Worm (Caenorhabditis elegans) whole organism, L4 larva: ENCODE results near the gene C45G9.4.

Experiments
- F26F4.8 ChIP-seq: fragments of 200-800 bp; sonication (Bioruptor generic); conservative IDR thresholded peaks from 2 replicates; pipeline ENCODE4 v1.3.6; 2022; ENCODE audit warnings: missing genetic modification characterization, missing compliant biosample characterization
- F37D6.2 ChIP-seq: sonication (generic microtip); optimal IDR thresholded peaks from 2 replicates; lab custom pipeline; 2016; ENCODE audit warnings: mild to moderate bottlenecking, missing genetic modification characterization, missing compliant biosample characterization
- F49E8.2 ChIP-seq: sonication (generic microtip); optimal IDR thresholded peaks from 2 replicates; lab custom pipeline; 2016; ENCODE audit warnings: missing compliant biosample characterization, mild to moderate bottlenecking, missing genetic modification characterization, borderline replicate concordance
- Y105C5A.15 ChIP-seq: fragments of 200-800 bp; sonication (Bioruptor generic); IDR thresholded peaks from 2 replicates; pipeline ENCODE4 v1.3.6; 2022; ENCODE audit warnings: missing genetic modification characterization, missing compliant biosample characterization
- Y48G9A.11 ChIP-seq: fragments of 200-800 bp; sonication (Bioruptor generic); IDR thresholded peaks from 2 replicates; pipeline ENCODE4 v1.3.6; 2022; ENCODE audit warnings: missing genetic modification reagents, missing genetic modification characterization, missing compliant biosample characterization
- Y75B8A.6 ChIP-seq: fragments of 200-800 bp; sonication (Bioruptor generic); IDR thresholded peaks from 2 replicates; pipeline ENCODE4 v1.3.6; 2022; ENCODE audit warnings: missing genetic modification reagents, missing genetic modification characterization, missing compliant biosample characterization
- aha-1 ChIP-seq: fragments of 150-350 bp; peaks from one replicate; lab custom pipeline; 2014; ENCODE audit warnings: missing biosample characterization, missing genetic modification characterization
- ama-1 ChIP-seq: fragments of 150-350 bp; optimal IDR thresholded peaks from 2 replicates; lab custom pipeline; 2014; ENCODE audit warnings: inconsistent platforms, mixed read lengths
- ceh-28 ChIP-seq: fragments of 150-350 bp; optimal IDR thresholded peaks from 2 replicates; lab custom pipeline; 2014; ENCODE audit warnings: missing biosample characterization, missing genetic modification reagents, missing genetic modification characterization
- ceh-32 ChIP-seq: sonication (generic microtip); optimal IDR thresholded peaks from 2 replicates; lab custom pipeline; 2016; ENCODE audit warnings: mild to moderate bottlenecking, missing genetic modification characterization, missing compliant biosample characterization; ENCODE audit not compliant: poor library complexity
- ces-1 ChIP-seq: fragments of 150-350 bp; sonication (generic microtip); optimal IDR thresholded peaks from 4 replicates; lab custom pipeline; 2014; ENCODE audit warnings: missing biosample characterization, missing genetic modification reagents, missing genetic modification characterization
- daf-16 ChIP-seq, 3 experiments: sonication (generic microtip); optimal IDR thresholded peaks; 2 replicates each; lab custom pipeline; 2016 to 2017; ENCODE audit warnings: missing genetic modification characterization in 3 of 3, missing genetic modification reagents in 3 of 3, mild to moderate bottlenecking in 2 of 3, missing compliant biosample characterization in 2 of 3, missing biosample characterization in 1 of 3, moderate library complexity in 1 of 3
- dmd-6 ChIP-seq: fragments of 200-800 bp; sonication (Bioruptor generic); IDR thresholded peaks from 2 replicates; pipeline ENCODE4 v1.3.6; 2022; ENCODE audit warnings: missing genetic modification reagents, missing genetic modification characterization, missing compliant biosample characterization
- dmd-8 ChIP-seq: fragments of 200-800 bp; sonication (Bioruptor generic); IDR thresholded peaks from 2 replicates; pipeline ENCODE4 v1.3.6; 2022; ENCODE audit warnings: missing genetic modification characterization, missing compliant biosample characterization
- dpl-1 ChIP-seq: fragments of 150-350 bp; optimal IDR thresholded peaks from 2 replicates; lab custom pipeline; 2014; ENCODE audit warnings: missing biosample characterization, missing genetic modification reagents, missing genetic modification characterization
- fkh-10 ChIP-seq: fragments of 150-350 bp; optimal IDR thresholded peaks from 2 replicates; lab custom pipeline; 2014; ENCODE audit warnings: missing biosample characterization, missing genetic modification reagents, missing genetic modification characterization
- hlh-11 ChIP-seq: fragments of 200-800 bp; sonication (Bioruptor generic); optimal IDR thresholded peaks from 2 replicates; lab custom pipeline; 2018; ENCODE audit warnings: mild to moderate bottlenecking, missing genetic modification characterization, missing compliant biosample characterization
- hmg-1.1 ChIP-seq: fragments of 200-800 bp; sonication (Bioruptor generic); IDR thresholded peaks from 2 replicates; pipeline ENCODE4 v1.3.6; 2022; ENCODE audit warnings: missing genetic modification reagents, missing genetic modification characterization, missing compliant biosample characterization
- jun-1 ChIP-seq: fragments of 150-350 bp; optimal IDR thresholded peaks from 2 replicates; lab custom pipeline; 2014; ENCODE audit warnings: missing biosample characterization, missing genetic modification reagents, missing genetic modification characterization
- mep-1 ChIP-seq: fragments of 150-350 bp; sonication (generic microtip); optimal IDR thresholded peaks from 3 replicates; lab custom pipeline; 2014; ENCODE audit warnings: missing biosample characterization, missing genetic modification characterization
- mes-2 ChIP-seq: sonication (generic microtip); optimal IDR thresholded peaks from 2 replicates; lab custom pipeline; 2016; ENCODE audit warnings: missing genotype, mild to moderate bottlenecking, missing genetic modification characterization, missing compliant biosample characterization; ENCODE audit not compliant: poor library complexity, severe bottlenecking
- nhr-10 ChIP-seq: fragments of 150-350 bp; optimal IDR thresholded peaks from 2 replicates; lab custom pipeline; 2014; ENCODE audit warnings: missing biosample characterization, missing genetic modification characterization
- nhr-102 ChIP-seq: sonication (generic microtip); optimal IDR thresholded peaks from 2 replicates; lab custom pipeline; 2016; ENCODE audit warnings: mild to moderate bottlenecking, missing genetic modification characterization, moderate library complexity, missing compliant biosample characterization
- nhr-111 ChIP-seq: fragments of 200-800 bp; sonication (Bioruptor generic); optimal IDR thresholded peaks from 2 replicates; lab custom pipeline; 2018; ENCODE audit warnings: mild to moderate bottlenecking, missing genetic modification characterization, missing compliant biosample characterization
- nhr-237 ChIP-seq: sonication (generic microtip); optimal IDR thresholded peaks from 2 replicates; lab custom pipeline; 2017; ENCODE audit warnings: missing biosample characterization, missing genetic modification characterization
- nhr-28 ChIP-seq: fragments of 150-350 bp; optimal IDR thresholded peaks from 2 replicates; lab custom pipeline; 2014; ENCODE audit warnings: missing biosample characterization, missing genetic modification characterization
- nhr-42 ChIP-seq: fragments of 200-800 bp; sonication (Bioruptor generic); IDR thresholded peaks from 2 replicates; pipeline ENCODE4 v1.3.6; 2022; ENCODE audit warnings: missing genetic modification characterization, missing compliant biosample characterization
- nhr-48 ChIP-seq: sonication (generic microtip); optimal IDR thresholded peaks from 2 replicates; lab custom pipeline; 2016; ENCODE audit warnings: mild to moderate bottlenecking, missing genetic modification characterization, missing compliant biosample characterization
- php-3 ChIP-seq: fragments of 200-800 bp; sonication (Bioruptor generic); IDR thresholded peaks from 2 replicates; pipeline ENCODE4 v1.3.6; 2022; ENCODE audit warnings: missing genetic modification reagents, missing genetic modification characterization, missing compliant biosample characterization
- pqm-1 ChIP-seq: sonication (generic microtip); optimal IDR thresholded peaks from 2 replicates; lab custom pipeline; 2017; ENCODE audit warnings: missing biosample characterization, missing genetic modification characterization
- snpc-1.2 ChIP-seq: fragments of 200-800 bp; sonication (Bioruptor generic); IDR thresholded peaks from 2 replicates; pipeline ENCODE4 v1.3.6; 2022; ENCODE audit warnings: missing genetic modification reagents, missing genetic modification characterization, missing compliant biosample characterization
- snpc-4 ChIP-seq: fragments of 150-350 bp; optimal IDR thresholded peaks from 2 replicates; lab custom pipeline; 2014; ENCODE audit warnings: missing biosample characterization, missing genetic modification characterization
- spr-1 ChIP-seq: sonication (generic microtip); optimal IDR thresholded peaks from 2 replicates; lab custom pipeline; 2016; ENCODE audit warnings: mild to moderate bottlenecking, missing genetic modification characterization, missing compliant biosample characterization
- unc-130 ChIP-seq: sonication (generic microtip); optimal IDR thresholded peaks from 2 replicates; lab custom pipeline; 2016; ENCODE audit warnings: missing genetic modification reagents, missing genetic modification characterization, missing compliant biosample characterization
- unc-62 ChIP-seq, 3 experiments: fragments of 150-350 bp in 1 of 3; sonication (generic microtip); optimal IDR thresholded peaks in 2 of 3; peaks in 1 of 3; 1 replicate in 1 of 3; 2 replicates in 2 of 3; lab custom pipeline; 2014 to 2017; ENCODE audit warnings: missing biosample characterization in 3 of 3, missing genetic modification characterization in 3 of 3, missing genetic modification reagents in 3 of 3, missing genotype in 1 of 3
- zip-11 ChIP-seq: fragments of 200-800 bp; sonication (Bioruptor generic); IDR thresholded peaks from 2 replicates; pipeline ENCODE4 v1.3.6; 2022; ENCODE audit warnings: missing genetic modification characterization, missing compliant biosample characterization
- ztf-7 ChIP-seq: fragments of 150-350 bp; optimal IDR thresholded peaks from 2 replicates; lab custom pipeline; 2014; ENCODE audit warnings: missing biosample characterization, missing genetic modification characterization

C45G9.4 gene

DNA sequence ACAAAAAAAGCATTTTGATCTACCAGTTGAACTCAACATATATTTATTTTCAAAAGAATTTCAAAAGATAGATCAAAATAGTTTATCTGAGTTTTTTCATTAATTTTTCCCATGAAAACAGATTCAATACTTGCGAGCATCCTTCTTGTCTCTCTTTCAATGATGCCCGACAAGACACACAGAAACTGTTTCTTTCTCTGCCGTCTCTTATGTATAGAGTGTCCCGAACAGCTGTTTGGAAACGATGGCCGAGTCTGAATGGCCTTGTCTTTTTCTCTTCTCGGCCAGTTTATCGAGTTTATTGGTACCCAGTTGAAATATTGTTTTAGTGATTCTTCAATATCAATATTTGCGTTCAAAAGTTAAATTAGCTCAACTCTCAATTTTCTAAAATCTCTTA, 46.2 kb downstream of the C45G9.4 start (continued):
- TF ChIP-seq fkh-10 (GFP tag; lab: Kevin White, UChicago) (no peak), jun-1 (tag; lab: Kevin White, UChicago) (no peak), hmg-1.1 (GFP tag; lab: Robert Waterston, UW) (0 out of 2 replicates have a peak, but pooled peaks have one; percentile 53), nhr-42 (no peak), Y105C5A.15 (GFP tag; lab: Robert Waterston, UW) (no peak)

DNA sequence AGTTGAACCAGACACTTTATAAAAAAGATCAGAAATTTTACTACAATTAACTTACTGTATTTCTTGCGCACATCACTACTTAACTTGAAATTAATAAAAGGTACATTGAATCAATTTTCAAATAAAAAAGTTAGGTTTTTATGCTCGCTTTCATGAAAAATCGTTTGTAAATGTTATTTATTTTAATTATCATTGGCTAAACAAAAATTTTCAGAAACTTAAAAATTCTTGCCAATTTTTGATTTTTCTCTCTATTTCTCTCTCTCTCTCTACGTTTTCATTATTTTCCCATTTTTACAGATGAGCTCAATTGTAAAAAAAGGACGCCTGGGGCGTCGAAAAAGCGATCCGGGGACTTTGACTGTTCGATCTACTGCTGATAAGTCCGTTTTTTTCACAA, 46.9 kb downstream of the C45G9.4 start, which contains the start of gene sax-2:
sax-2 (plus strand) TSS at position 301 of the 400 bp plus-strand sequence.
- TF ChIP-seq nhr-237 (tag; lab: Kevin White, UChicago) (no peak), F49E8.2 (tag; lab: Kevin White, UChicago) (no peak), ceh-28 (tag; lab: Kevin White, UChicago) (no peak), Y75B8A.6 (GFP tag; lab: Robert Waterston, UW) (no peak), nhr-10 (tag; lab: Kevin White, UChicago) (no peak), zip-11 (GFP tag; lab: Robert Waterston, UW) (no peak), dmd-8 (GFP tag; lab: Robert Waterston, UW) (no peak), F26F4.8 (GFP tag; lab: Robert Waterston, UW) (no peak), spr-1 (no peak), mep-1 (no peak), F37D6.2 (no peak), ceh-32 (no peak), snpc-4 (tag; lab: Kevin White, UChicago) (no peak), ama-1 (lab: Kevin White, UChicago) (no peak), nhr-48 (tag; lab: Kevin White, UChicago) (no peak), dpl-1 (GFP tag; lab: Kevin White, UChicago) (no peak), ztf-7 (tag; lab: Kevin White, UChicago) (no peak)
- TF ChIP-seq, all 104 proteins: peak for 0

- TF ChIP-seq ces-1 (GFP tag; lab: Kevin White, UChicago) (no peak), zip-11 (GFP tag; lab: Robert Waterston, UW) (no peak), mes-2 (no peak), aha-1 (tag; lab: Kevin White, UChicago) (peak; percentile 93)
- TF ChIP-seq, all 104 proteins: peak for 1
Observed at ce11 chrIII:5112399-5112798, 49.9 kb downstream of the C45G9.4 start.

DNA sequence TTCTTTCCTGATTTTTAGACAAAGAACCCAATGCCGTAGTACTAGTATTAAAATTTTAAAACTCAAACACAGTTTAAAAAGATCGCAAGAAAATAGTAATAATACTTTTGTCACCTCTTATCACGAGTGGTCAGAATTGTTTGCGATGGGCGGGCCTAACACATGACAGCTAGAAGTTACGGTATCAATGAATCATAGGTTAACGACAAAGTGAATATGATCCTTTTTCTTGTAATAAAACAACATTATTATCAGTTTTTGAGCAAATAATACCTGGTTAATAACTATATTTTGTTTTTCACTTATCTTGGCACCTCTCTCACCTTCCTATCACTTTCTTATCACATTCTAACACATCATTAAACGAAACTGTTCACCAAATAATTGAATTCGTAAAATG, 50.5 kb downstream of the C45G9.4 start:
- no peak for TF ChIP-seq snpc-1.2 (GFP tag; lab: Robert Waterston, UW)
- no peak for TF ChIP-seq unc-130 (GFP tag; lab: Kevin White, UChicago)
- TF ChIP-seq php-3 (GFP tag; lab: Robert Waterston, UW): peak; percentile 92
- TF ChIP-seq daf-16 (GFP tag; optimal IDR thresholded peaks at IDR 0.05; lab: Kevin White, UChicago): no peak
- peak; percentile 73 for TF ChIP-seq daf-16 (tag; optimal IDR thresholded peaks at IDR 0.05; lab: Kevin White, UChicago)
- TF ChIP-seq dmd-6 (GFP tag; lab: Robert Waterston, UW): peak; percentile 8; the same call in 1 of the 2 replicates
- no peak for TF ChIP-seq nhr-111
- peak; percentile 35 for TF ChIP-seq nhr-28 (tag; lab: Kevin White, UChicago)
- TF ChIP-seq Y48G9A.11 (GFP tag; lab: Robert Waterston, UW): no peak
- TF ChIP-seq unc-62 (GFP tag; optimal IDR thresholded peaks at IDR 0.05 in 1 of 2; lab: Kevin White, UChicago): peak in 1 of 2 experiments; percentile 94
- TF ChIP-seq unc-62 (tag; optimal IDR thresholded peaks at IDR 0.05; lab: Kevin White, UChicago): no peak
- TF ChIP-seq pqm-1: peak; percentile 12
- TF ChIP-seq hlh-11 (tag; lab: Kevin White, UChicago): peak; percentile 23
- TF ChIP-seq nhr-102 (tag; lab: Kevin White, UChicago): no peak
